Worm (Caenorhabditis elegans): Measurements from ENCODE around the gene ztf-1.

ztf-1 gene

DNA sequence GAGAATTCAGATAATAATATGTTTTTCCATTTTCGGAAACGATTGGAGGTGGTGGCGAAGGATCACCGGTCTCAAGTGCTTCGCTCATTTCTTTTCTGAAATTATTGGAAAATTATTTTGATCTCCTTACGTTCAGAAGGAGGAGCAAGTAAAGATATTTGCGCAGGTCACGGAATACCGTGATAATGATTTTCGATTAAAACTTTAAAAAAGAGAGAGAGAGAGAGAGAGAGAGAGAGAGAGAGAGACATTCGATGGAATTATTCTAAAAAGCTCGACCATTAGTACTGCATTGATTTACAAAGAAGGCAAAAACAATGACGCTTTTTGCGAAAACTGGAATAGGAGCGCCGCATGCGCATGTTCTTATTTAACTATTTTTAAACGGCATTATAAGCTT is at the start of gene ztf-1:
Gene ztf-1 (minus strand): TSS at position 101 of the 400 bp plus-strand sequence.
- TF ChIP-seq W03F9.2 (tag; optimal IDR thresholded peaks at IDR 0.05) (no peak), him-1 (tag; optimal IDR thresholded peaks at IDR 0.05) (no peak), dao-5 (tag; optimal IDR thresholded peaks at IDR 0.05) (no peak)

ce11 chrIII:8839813-8840212 is 47.7 kb upstream of the ztf-1 start:
- no peak for TF ChIP-seq him-1 (tag; optimal IDR thresholded peaks at IDR 0.05)
- TF ChIP-seq dao-5 (tag; optimal IDR thresholded peaks at IDR 0.05), result no peak
- TF ChIP-seq W03F9.2 (tag; optimal IDR thresholded peaks at IDR 0.05), result no peak

ce11 chrIII:8838075-8838474 is 45.9 kb upstream of the ztf-1 start, which contains the start of gene F44E2.4:
Gene F44E2.4 (minus strand): TSS chrIII:8838424.
- TF ChIP-seq dao-5 (tag; optimal IDR thresholded peaks at IDR 0.05) (no peak), W03F9.2 (tag; optimal IDR thresholded peaks at IDR 0.05) (no peak), him-1 (tag; optimal IDR thresholded peaks at IDR 0.05) (no peak)

DNA sequence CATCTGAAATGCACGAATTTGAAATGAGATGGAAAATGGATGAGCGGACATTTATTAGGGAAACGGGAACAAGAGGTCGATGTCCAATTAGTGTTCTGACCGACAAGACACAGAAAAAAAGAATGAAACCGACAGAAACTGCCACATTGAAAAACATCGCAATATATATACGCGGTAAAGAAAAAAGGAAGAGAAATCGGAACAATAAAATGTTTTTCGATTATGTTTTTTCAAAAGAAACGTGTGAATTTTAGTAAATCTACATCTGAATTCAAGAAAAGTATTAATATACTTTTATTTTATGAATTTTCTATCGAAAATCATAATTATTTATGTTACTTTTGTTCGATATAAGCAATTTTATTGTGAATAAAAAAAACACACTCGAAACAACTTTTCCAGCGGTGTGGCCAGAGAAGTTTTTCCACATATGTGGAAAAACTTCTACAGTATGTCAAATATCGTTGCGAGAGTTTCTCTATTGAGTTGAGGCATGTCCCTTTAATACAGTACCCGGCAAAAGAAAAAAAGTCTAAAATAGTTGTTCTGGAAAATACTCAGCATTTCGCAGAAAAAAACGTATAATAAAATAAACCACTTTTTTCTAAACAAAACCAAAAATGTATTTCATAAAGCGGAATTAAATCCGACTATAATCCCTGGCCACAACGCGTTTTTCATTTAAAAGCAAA is 39.1 kb upstream of the ztf-1 start, which contains the start of gene F44E2.10:
Gene F44E2.10 (minus strand): TSS at position 51 of the 692 bp plus-strand sequence.
- TF ChIP-seq W03F9.2 (tag; optimal IDR thresholded peaks at IDR 0.05) (no peak), him-1 (tag; optimal IDR thresholded peaks at IDR 0.05) (no peak), dao-5 (tag; optimal IDR thresholded peaks at IDR 0.05) (no peak)

DNA sequence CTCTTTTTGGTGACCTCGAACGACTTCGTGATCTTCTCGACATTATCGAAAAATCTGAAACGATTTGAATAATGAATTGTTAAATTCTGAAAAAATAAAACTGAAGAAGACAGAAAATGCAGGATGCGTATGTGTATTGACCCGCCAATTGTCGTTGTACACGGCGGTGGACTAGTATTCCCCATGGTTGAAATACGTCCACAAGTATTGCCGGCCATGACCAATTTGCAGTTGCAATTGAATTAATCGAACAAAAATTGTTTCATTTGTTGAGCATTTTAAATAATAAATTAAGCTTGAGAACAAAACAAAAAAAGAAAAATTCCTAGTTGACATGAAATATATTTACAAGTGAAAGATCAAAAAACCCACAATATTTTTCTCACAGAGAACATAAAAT is 37.1 kb upstream of the ztf-1 start, which contains the start of gene F44E2.3:
Gene F44E2.3 (minus strand): TSS at position 61 of the 400 bp plus-strand sequence.
- TF ChIP-seq W03F9.2 (tag; optimal IDR thresholded peaks at IDR 0.05) (no peak), him-1 (tag; optimal IDR thresholded peaks at IDR 0.05) (no peak), dao-5 (tag; optimal IDR thresholded peaks at IDR 0.05) (no peak)

- TF ChIP-seq him-1 (tag; optimal IDR thresholded peaks at IDR 0.05), result no peak
- no peak for TF ChIP-seq dao-5 (tag; optimal IDR thresholded peaks at IDR 0.05)
These were observed 35.0 kb upstream of the ztf-1 start, which contains the start of gene F54F2.9 for ce11 chrIII:8827128-8827527. Gene F54F2.9 (minus strand): TSS chrIII:8827228.

ce11 chrIII:8824556-8824955 is 32.4 kb upstream of the ztf-1 start:
- TF ChIP-seq him-1 (tag; optimal IDR thresholded peaks at IDR 0.05), result no peak
- no peak for TF ChIP-seq W03F9.2 (tag; optimal IDR thresholded peaks at IDR 0.05)
- no peak for TF ChIP-seq dao-5 (tag; optimal IDR thresholded peaks at IDR 0.05)

- TF ChIP-seq dao-5 (tag; optimal IDR thresholded peaks at IDR 0.05) (no peak), W03F9.2 (tag; optimal IDR thresholded peaks at IDR 0.05) (no peak), him-1 (tag; optimal IDR thresholded peaks at IDR 0.05) (no peak)
These were observed 26.4 kb upstream of the ztf-1 start, which contains the start of gene pat-2 for ce11 chrIII:8818599-8818998. Gene pat-2 (plus strand): TSS chrIII:8818899.

DNA sequence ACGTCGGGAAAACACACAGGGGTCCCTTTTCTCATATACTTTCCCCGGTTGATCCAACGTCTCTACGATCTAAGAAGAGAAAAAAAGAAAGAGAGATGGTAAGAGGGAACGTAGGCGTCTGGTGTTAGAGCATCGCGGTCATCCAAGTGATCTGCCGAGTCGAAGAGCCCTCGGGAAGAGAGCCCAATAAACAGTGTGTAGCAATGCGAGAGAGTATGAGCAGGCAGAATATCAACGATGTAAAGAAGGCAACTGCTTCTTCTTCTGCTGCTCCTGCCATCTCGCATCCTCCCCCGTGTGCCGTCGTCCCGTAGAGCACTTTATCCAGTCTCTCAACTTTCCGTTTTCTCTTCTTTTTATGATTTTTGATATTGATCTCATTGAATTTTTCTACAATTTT is 23.5 kb upstream of the ztf-1 start:
- TF ChIP-seq him-1 (tag; optimal IDR thresholded peaks at IDR 0.05) (no peak), W03F9.2 (tag; optimal IDR thresholded peaks at IDR 0.05) (no peak), dao-5 (tag; optimal IDR thresholded peaks at IDR 0.05) (no peak)

DNA sequence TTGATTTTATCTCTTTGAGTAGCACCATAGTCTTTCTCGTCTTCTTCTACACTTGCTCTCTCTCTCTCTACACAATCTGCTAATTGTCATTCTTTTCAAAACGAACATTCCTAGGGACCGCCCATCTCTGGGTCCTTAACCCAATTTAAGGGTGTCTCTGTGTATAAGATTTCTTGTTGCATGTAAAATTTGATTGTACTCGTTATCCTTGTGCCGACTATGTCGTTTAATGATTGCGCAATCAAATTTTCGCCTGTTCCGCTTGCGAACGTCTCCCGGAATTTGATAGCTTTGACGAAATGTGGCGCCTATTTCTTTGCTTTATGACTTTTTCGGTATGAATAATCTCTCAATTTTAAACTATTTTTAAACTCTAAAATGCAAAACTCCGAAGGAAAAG is 19.0 kb upstream of the ztf-1 start:
- TF ChIP-seq dao-5 (tag; optimal IDR thresholded peaks at IDR 0.05), result no peak
- no peak for TF ChIP-seq him-1 (tag; optimal IDR thresholded peaks at IDR 0.05)
- TF ChIP-seq W03F9.2 (tag; optimal IDR thresholded peaks at IDR 0.05), result no peak

ce11 chrIII:8809245-8809971 is 17.3 kb upstream of the ztf-1 start, which contains the start of gene prx-19:
Gene prx-19 (minus strand): TSS chrIII:8809295.
- TF ChIP-seq him-1 (tag; optimal IDR thresholded peaks at IDR 0.05) (no peak), W03F9.2 (tag; optimal IDR thresholded peaks at IDR 0.05) (no peak), dao-5 (tag; optimal IDR thresholded peaks at IDR 0.05) (no peak)

ce11 chrIII:8807246-8807645 is 15.1 kb upstream of the ztf-1 start, which contains the start of gene F54F2.7:
Gene F54F2.7 (minus strand): TSS chrIII:8807346.
- TF ChIP-seq dao-5 (tag; optimal IDR thresholded peaks at IDR 0.05), result no peak
- TF ChIP-seq W03F9.2 (tag; optimal IDR thresholded peaks at IDR 0.05), result no peak
- no peak for TF ChIP-seq him-1 (tag; optimal IDR thresholded peaks at IDR 0.05)

- TF ChIP-seq dao-5 (tag; optimal IDR thresholded peaks at IDR 0.05), result no peak
- no peak for TF ChIP-seq W03F9.2 (tag; optimal IDR thresholded peaks at IDR 0.05)
- no peak for TF ChIP-seq him-1 (tag; optimal IDR thresholded peaks at IDR 0.05)
These were observed 13.7 kb upstream of the ztf-1 start for ce11 chrIII:8805815-8806214.

Measured in whole organism, L4/young adult.